Comparison of ENCODE assay signal across 1 worm cellular context in the genomic region with DNA sequence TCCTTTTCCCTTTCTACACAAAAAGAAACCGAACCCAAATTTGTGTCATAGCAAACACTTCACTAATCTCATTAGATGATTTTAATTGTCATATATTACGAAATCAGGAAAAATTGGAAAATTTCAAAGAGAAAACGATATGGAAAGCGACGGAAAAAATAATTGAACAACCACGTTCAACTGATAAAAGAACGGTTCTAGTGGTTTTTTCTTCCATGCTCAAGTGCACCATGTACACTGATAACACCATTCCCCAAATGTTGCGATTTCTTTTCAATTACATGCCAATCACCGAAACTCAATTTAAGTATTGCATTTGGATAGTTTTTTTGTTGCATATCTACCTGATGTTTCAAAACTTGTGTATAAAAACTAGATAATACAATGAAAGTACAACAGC.
TF ChIP-seq lines count a peak whose summit lies in the region.

No protein-coding gene starts in this region.

TF ChIP-seq in whole organism, L4 larva, 104 proteins besides CTCF, POLR2A, EP300 and RAD21 (continued from another document):
- TF ChIP-seq ZK546.5 (tag; optimal IDR thresholded peaks at IDR 0.05; lab: Kevin White, UChicago): no peak
- peak; percentile 38 for TF ChIP-seq nhr-28 (tag; optimal IDR thresholded peaks at IDR 0.05; lab: Kevin White, UChicago)
- TF ChIP-seq nhr-10 (tag; optimal IDR thresholded peaks at IDR 0.05; lab: Kevin White, UChicago): no peak
- TF ChIP-seq lin-13 (GFP tag; optimal IDR thresholded peaks at IDR 0.05; lab: Kevin White, UChicago): no peak
- peak in 1 of 2 experiments; percentile 53 for TF ChIP-seq daf-16 (GFP tag; optimal IDR thresholded peaks at IDR 0.05; lab: Kevin White, UChicago)
- TF ChIP-seq daf-16 (tag; optimal IDR thresholded peaks at IDR 0.05; lab: Kevin White, UChicago): peak; percentile 45
